Worm (Caenorhabditis elegans): ENCODE measurements around the gene F42G4.7.

Gene F42G4.7

ce11 chrII:13016381-13016780 lies 30.7 kb downstream of the F42G4.7 start:
- TF ChIP-seq lsy-2 (tag; optimal IDR thresholded peaks at IDR 0.05), result peak; percentile 2
- TF ChIP-seq ces-1 (GFP tag; optimal IDR thresholded peaks at IDR 0.05), result peak; percentile 5

ce11 chrII:13013966-13014365 lies 33.1 kb downstream of the F42G4.7 start, which contains the start of gene F18A11.5:
F18A11.5 (minus strand) TSS chrII:13014286.
- TF ChIP-seq cnd-1 (tag; optimal IDR thresholded peaks at IDR 0.05) (no peak), bed-3 (GFP tag; optimal IDR thresholded peaks at IDR 0.05) (no peak), drap-1 (GFP tag; optimal IDR thresholded peaks at IDR 0.05) (no peak), ces-1 (GFP tag; optimal IDR thresholded peaks at IDR 0.05) (no peak), elt-3 (tag; optimal IDR thresholded peaks at IDR 0.05) (no peak), pha-4 (tag; optimal IDR thresholded peaks at IDR 0.05) (no peak), snpc-4 (tag; optimal IDR thresholded peaks at IDR 0.05) (no peak), ceh-83 (GFP tag; optimal IDR thresholded peaks at IDR 0.05) (no peak), lsy-2 (tag; optimal IDR thresholded peaks at IDR 0.05) (no peak), mab-5 (tag; optimal IDR thresholded peaks at IDR 0.05) (no peak), sem-2 (GFP tag; optimal IDR thresholded peaks at IDR 0.05) (no peak), zip-8 (tag; optimal IDR thresholded peaks at IDR 0.05) (no peak), mep-1 (tag; optimal IDR thresholded peaks at IDR 0.05) (no peak), hlh-1 (tag; optimal IDR thresholded peaks at IDR 0.05) (no peak), lin-13 (tag; optimal IDR thresholded peaks at IDR 0.05) (no peak), unc-39 (tag; optimal IDR thresholded peaks at IDR 0.05) (no peak), ceh-39 (tag; optimal IDR thresholded peaks at IDR 0.05) (no peak), nhr-2 (tag; optimal IDR thresholded peaks at IDR 0.05) (no peak), unc-120 (tag; optimal IDR thresholded peaks at IDR 0.05; ENCODE audit: poor library complexity, severe bottlenecking) (no peak), ceh-43 (GFP tag; optimal IDR thresholded peaks at IDR 0.05) (no peak)

DNA sequence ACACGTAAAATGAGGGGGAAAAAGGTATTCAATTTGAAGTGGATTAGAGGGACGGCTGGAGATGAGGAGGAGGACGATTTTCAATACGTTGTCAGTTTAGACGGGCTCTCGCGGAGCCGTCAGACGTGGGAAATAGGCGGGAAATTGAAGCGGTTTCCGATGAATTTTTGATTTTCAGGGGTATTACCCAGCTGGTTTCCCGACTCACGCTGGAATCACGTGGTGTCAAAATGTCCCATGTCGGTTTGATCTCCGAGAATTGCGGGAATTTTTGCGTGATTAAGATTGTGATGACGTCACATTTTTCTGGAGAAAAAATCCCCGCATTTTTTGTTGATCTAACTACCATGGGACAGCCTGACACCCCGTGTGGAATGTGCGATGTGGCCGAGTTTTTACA lies 34.4 kb downstream of the F42G4.7 start:
- TF ChIP-seq mep-1 (tag; optimal IDR thresholded peaks at IDR 0.05), result no peak
- TF ChIP-seq zip-8 (tag; optimal IDR thresholded peaks at IDR 0.05), result peak; percentile 46

DNA sequence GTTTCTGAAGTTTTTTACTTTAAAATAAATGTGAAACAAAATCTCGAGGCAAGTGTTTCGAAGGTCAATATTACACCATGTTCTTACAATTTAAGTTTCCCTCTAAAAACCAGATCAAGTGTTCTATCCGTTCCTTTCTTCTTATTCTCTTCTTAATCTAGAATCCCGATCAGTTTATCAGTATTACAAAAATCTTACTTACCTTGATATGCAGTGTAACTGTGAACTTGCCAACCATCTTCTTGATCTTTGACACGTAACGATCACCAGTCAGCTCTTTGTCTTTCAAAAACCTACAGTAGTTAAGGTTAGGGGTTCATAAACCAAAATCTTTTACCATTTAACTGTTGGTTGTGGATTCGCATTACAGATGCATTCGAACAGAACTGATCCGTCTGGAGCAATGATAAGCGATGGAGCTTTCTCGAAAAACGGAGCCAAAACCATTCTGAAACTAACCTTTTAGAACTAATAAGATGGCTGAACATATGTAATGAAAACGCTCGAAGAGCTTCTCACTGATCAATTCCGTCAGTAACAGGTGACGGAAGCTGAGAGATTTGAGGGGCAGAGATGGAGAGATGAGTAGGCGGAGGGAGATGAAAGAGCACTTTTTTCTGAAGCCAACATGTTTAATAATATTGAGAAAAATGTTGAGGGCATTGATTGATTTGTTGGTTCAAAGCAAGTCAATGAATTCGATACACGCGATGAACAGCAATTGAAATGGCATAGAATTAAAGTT lies 39.2 kb downstream of the F42G4.7 start, which contains the start of gene oig-2:
Gene oig-2 (minus strand): TSS at position 448 of the 745 bp plus-strand sequence.
- TF ChIP-seq ces-1 (GFP tag; optimal IDR thresholded peaks at IDR 0.05), result no peak
- no peak for TF ChIP-seq lin-13 (tag; optimal IDR thresholded peaks at IDR 0.05)
- TF ChIP-seq unc-39 (tag; optimal IDR thresholded peaks at IDR 0.05), result no peak
- peak; percentile 91 for TF ChIP-seq hlh-1 (tag; optimal IDR thresholded peaks at IDR 0.05)
- peak; percentile 17 for TF ChIP-seq unc-120 (tag; optimal IDR thresholded peaks at IDR 0.05; ENCODE audit: poor library complexity, severe bottlenecking)
- no peak for TF ChIP-seq mab-5 (tag; optimal IDR thresholded peaks at IDR 0.05)
- TF ChIP-seq unc-62 (GFP tag; optimal IDR thresholded peaks at IDR 0.05), result peak; percentile 6

- TF ChIP-seq ceh-39 (tag; optimal IDR thresholded peaks at IDR 0.05) (no peak), ham-2 (GFP tag; optimal IDR thresholded peaks at IDR 0.05) (no peak), mab-5 (tag; optimal IDR thresholded peaks at IDR 0.05) (no peak)
These were observed 40.8 kb downstream of the F42G4.7 start for ce11 chrII:13006283-13006682.

DNA sequence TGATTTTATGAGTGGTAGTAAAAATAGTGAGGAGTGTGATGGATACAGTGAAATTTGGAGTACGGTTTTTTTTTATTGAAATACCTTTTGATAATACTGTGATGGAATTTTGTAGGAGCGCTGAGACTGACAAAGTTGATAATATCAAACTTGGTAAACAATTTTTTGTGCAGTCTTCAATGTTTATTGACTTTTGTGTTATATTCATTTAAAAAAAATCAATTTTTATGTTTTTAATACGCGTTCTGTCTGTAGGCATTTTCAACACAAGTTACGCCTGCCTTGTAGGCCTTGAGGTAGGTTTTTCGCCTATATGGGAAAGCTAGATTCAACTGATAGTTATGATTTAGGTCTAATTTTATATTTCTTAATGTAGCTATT lies 42.2 kb downstream of the F42G4.7 start:
- TF ChIP-seq unc-120 (tag; optimal IDR thresholded peaks at IDR 0.05; ENCODE audit: poor library complexity, severe bottlenecking), result no peak
- TF ChIP-seq sptf-1 (tag; optimal IDR thresholded peaks at IDR 0.05), result no peak
- TF ChIP-seq snpc-4 (tag; optimal IDR thresholded peaks at IDR 0.05), result no peak

ce11 chrII:13004160-13004871 lies 42.8 kb downstream of the F42G4.7 start:
- TF ChIP-seq mab-5 (tag; optimal IDR thresholded peaks at IDR 0.05) (peak; percentile 69), elt-3 (tag; optimal IDR thresholded peaks at IDR 0.05) (peak; percentile 25), unc-62 (GFP tag; optimal IDR thresholded peaks at IDR 0.05) (peak; percentile 85), ham-2 (GFP tag; optimal IDR thresholded peaks at IDR 0.05) (peak; percentile 6), mls-2 (tag; optimal IDR thresholded peaks at IDR 0.05) (no peak)

All from whole organism, mixed stage, embryonic.